Worm (Caenorhabditis elegans) whole organism, L4 larva: ENCODE data around the gene F43G6.17.
A peak's percentile ranks its signal among the peaks of the same experiment; 100 is the strongest.

Experiments
- D1046.2 ChIP-seq: fragments of 200-800 bp; sonication (Bioruptor generic); IDR thresholded peaks from 2 replicates; pipeline ENCODE4 v1.3.6; 2022; ENCODE audit warnings: missing genetic modification characterization, missing compliant biosample characterization
- F10B5.3 ChIP-seq: sonication (generic microtip); optimal IDR thresholded peaks from 2 replicates; lab custom pipeline; 2016; ENCODE audit warnings: mild to moderate bottlenecking, missing genetic modification characterization, missing compliant biosample characterization
- F37D6.2 ChIP-seq: sonication (generic microtip); optimal IDR thresholded peaks from 2 replicates; lab custom pipeline; 2016; ENCODE audit warnings: mild to moderate bottlenecking, missing genetic modification characterization, missing compliant biosample characterization
- F44E2.7 ChIP-seq: fragments of 200-800 bp; sonication (Bioruptor generic); IDR thresholded peaks from 2 replicates; pipeline ENCODE4 v2.1.2; 2022; ENCODE audit warnings: missing genetic modification characterization, missing compliant biosample characterization
- F49E8.2 ChIP-seq: sonication (generic microtip); optimal IDR thresholded peaks from 2 replicates; lab custom pipeline; 2016; ENCODE audit warnings: missing compliant biosample characterization, mild to moderate bottlenecking, missing genetic modification characterization, borderline replicate concordance
- T26A8.4 ChIP-seq: fragments of 200-800 bp; sonication (Bioruptor generic); IDR thresholded peaks from 2 replicates; pipeline ENCODE4 v1.3.6; 2022; ENCODE audit warnings: missing genetic modification characterization, missing compliant biosample characterization
- Y48G9A.11 ChIP-seq: fragments of 200-800 bp; sonication (Bioruptor generic); IDR thresholded peaks from 2 replicates; pipeline ENCODE4 v1.3.6; 2022; ENCODE audit warnings: missing genetic modification reagents, missing genetic modification characterization, missing compliant biosample characterization
- ZK546.5 ChIP-seq, 2 experiments: sonication (generic microtip); optimal IDR thresholded peaks; 2 replicates each; lab custom pipeline; 2017; ENCODE audit warnings: missing biosample characterization in 2 of 2, missing genetic modification characterization in 2 of 2
- ama-1 ChIP-seq: fragments of 150-350 bp; optimal IDR thresholded peaks from 2 replicates; lab custom pipeline; 2014; ENCODE audit warnings: inconsistent platforms, mixed read lengths
- ceh-28 ChIP-seq: fragments of 150-350 bp; optimal IDR thresholded peaks from 2 replicates; lab custom pipeline; 2014; ENCODE audit warnings: missing biosample characterization, missing genetic modification reagents, missing genetic modification characterization
- ceh-32 ChIP-seq: sonication (generic microtip); optimal IDR thresholded peaks from 2 replicates; lab custom pipeline; 2016; ENCODE audit warnings: mild to moderate bottlenecking, missing genetic modification characterization, missing compliant biosample characterization; ENCODE audit not compliant: poor library complexity
- ceh-44 ChIP-seq: fragments of 200-800 bp; sonication (Bioruptor generic); IDR thresholded peaks from 2 replicates; pipeline ENCODE4 v1.3.6; 2022; ENCODE audit warnings: missing genetic modification reagents, missing genetic modification characterization, missing compliant biosample characterization
- ceh-82 ChIP-seq: sonication (generic microtip); optimal IDR thresholded peaks from 2 replicates; lab custom pipeline; 2017; ENCODE audit warnings: missing biosample characterization, missing genetic modification characterization
- cey-2 ChIP-seq: sonication (generic microtip); optimal IDR thresholded peaks from 3 replicates; lab custom pipeline; 2017; ENCODE audit warnings: missing genetic modification characterization, mild to moderate bottlenecking, missing compliant biosample characterization, antibody characterized with exemption, borderline replicate concordance; ENCODE audit not compliant: insufficient read depth
- ctbp-1 ChIP-seq: fragments of 200-800 bp; sonication (Bioruptor generic); IDR thresholded peaks from 2 replicates; pipeline ENCODE4 v1.3.6; 2022; ENCODE audit warnings: missing genetic modification reagents, missing genetic modification characterization, missing compliant biosample characterization
- dmd-9 ChIP-seq: fragments of 200-800 bp; sonication (Bioruptor generic); IDR thresholded peaks from 2 replicates; pipeline ENCODE4 v1.3.6; 2022; ENCODE audit warnings: missing genetic modification reagents, missing genetic modification characterization, missing compliant biosample characterization
- gei-8 ChIP-seq: fragments of 200-800 bp; sonication (Bioruptor generic); optimal IDR thresholded peaks from 2 replicates; lab custom pipeline; 2018; ENCODE audit warnings: mild to moderate bottlenecking, missing genetic modification characterization, missing compliant biosample characterization
- hlh-11 ChIP-seq: fragments of 200-800 bp; sonication (Bioruptor generic); optimal IDR thresholded peaks from 2 replicates; lab custom pipeline; 2018; ENCODE audit warnings: mild to moderate bottlenecking, missing genetic modification characterization, missing compliant biosample characterization
- hlh-30 ChIP-seq: sonication (generic microtip); optimal IDR thresholded peaks from 2 replicates; lab custom pipeline; 2017; ENCODE audit warnings: antibody characterized with exemption, mild to moderate bottlenecking, missing genetic modification characterization, missing compliant biosample characterization; ENCODE audit not compliant: insufficient read depth
- hmg-1.1 ChIP-seq: fragments of 200-800 bp; sonication (Bioruptor generic); IDR thresholded peaks from 2 replicates; pipeline ENCODE4 v1.3.6; 2022; ENCODE audit warnings: missing genetic modification reagents, missing genetic modification characterization, missing compliant biosample characterization
- lin-13 ChIP-seq: fragments of 150-350 bp; optimal IDR thresholded peaks from 2 replicates; lab custom pipeline; 2014; ENCODE audit warnings: missing biosample characterization, missing genetic modification reagents, missing genetic modification characterization
- lin-29 ChIP-seq: fragments of 200-800 bp; sonication (Bioruptor generic); IDR thresholded peaks from 2 replicates; pipeline ENCODE4 v1.3.6; 2022; ENCODE audit warnings: missing genetic modification reagents, missing genetic modification characterization, missing compliant biosample characterization
- lin-39 ChIP-seq: fragments of 150-350 bp; optimal IDR thresholded peaks from 2 replicates; lab custom pipeline; 2014; ENCODE audit warnings: missing biosample characterization, missing genetic modification reagents, missing genetic modification characterization
- madf-5 ChIP-seq, 2 experiments: fragments of 200-800 bp; sonication (Bioruptor generic); IDR thresholded peaks; 2 replicates each; pipeline ENCODE4 v1.3.6; 2022; ENCODE audit warnings: missing compliant biosample characterization in 2 of 2, missing genetic modification characterization in 2 of 2
- mdl-1 ChIP-seq, 2 experiments: fragments of 150-350 bp in 1 of 2; sonication (generic microtip) in 1 of 2; optimal IDR thresholded peaks; 2 replicates each; lab custom pipeline; 2014 to 2017; ENCODE audit warnings: missing biosample characterization in 2 of 2, missing genetic modification characterization in 2 of 2
- mdt-29 ChIP-seq: fragments of 200-800 bp; sonication (Bioruptor generic); IDR thresholded peaks from 2 replicates; pipeline ENCODE4 v1.3.6; 2022; ENCODE audit warnings: missing genetic modification reagents, missing genetic modification characterization, missing compliant biosample characterization
- mes-2 ChIP-seq: sonication (generic microtip); optimal IDR thresholded peaks from 2 replicates; lab custom pipeline; 2016; ENCODE audit warnings: missing genotype, mild to moderate bottlenecking, missing genetic modification characterization, missing compliant biosample characterization; ENCODE audit not compliant: poor library complexity, severe bottlenecking
- mxl-3 ChIP-seq: fragments of 200-800 bp; sonication (Bioruptor generic); optimal IDR thresholded peaks from 2 replicates; lab custom pipeline; 2018; ENCODE audit warnings: mild to moderate bottlenecking, missing genetic modification characterization, missing compliant biosample characterization
- nhr-10 ChIP-seq: fragments of 150-350 bp; optimal IDR thresholded peaks from 2 replicates; lab custom pipeline; 2014; ENCODE audit warnings: missing biosample characterization, missing genetic modification characterization
- nhr-102 ChIP-seq: sonication (generic microtip); optimal IDR thresholded peaks from 2 replicates; lab custom pipeline; 2016; ENCODE audit warnings: mild to moderate bottlenecking, missing genetic modification characterization, moderate library complexity, missing compliant biosample characterization
- nhr-111 ChIP-seq: fragments of 200-800 bp; sonication (Bioruptor generic); optimal IDR thresholded peaks from 2 replicates; lab custom pipeline; 2018; ENCODE audit warnings: mild to moderate bottlenecking, missing genetic modification characterization, missing compliant biosample characterization
- nhr-237 ChIP-seq: sonication (generic microtip); optimal IDR thresholded peaks from 2 replicates; lab custom pipeline; 2017; ENCODE audit warnings: missing biosample characterization, missing genetic modification characterization
- nhr-48 ChIP-seq: sonication (generic microtip); optimal IDR thresholded peaks from 2 replicates; lab custom pipeline; 2016; ENCODE audit warnings: mild to moderate bottlenecking, missing genetic modification characterization, missing compliant biosample characterization
- nhr-6 ChIP-seq: fragments of 150-350 bp; optimal IDR thresholded peaks from 2 replicates; lab custom pipeline; 2014; ENCODE audit warnings: missing biosample characterization, missing genetic modification characterization
- pha-4 ChIP-seq, 2 experiments: fragments of 150-350 bp in 1 of 2; fragments of 200-800 bp in 1 of 2; sonication (Bioruptor generic) in 1 of 2; IDR thresholded peaks in 1 of 2; optimal IDR thresholded peaks in 1 of 2; 2 replicates each; pipeline versions ENCODE4 v1.3.6 to Lab custom; 2014 to 2022; ENCODE audit warnings: missing genetic modification characterization in 2 of 2, missing genetic modification reagents in 2 of 2, missing biosample characterization in 1 of 2, missing compliant biosample characterization in 1 of 2
- pqm-1 ChIP-seq: sonication (generic microtip); optimal IDR thresholded peaks from 2 replicates; lab custom pipeline; 2017; ENCODE audit warnings: missing biosample characterization, missing genetic modification characterization
- rbr-2 ChIP-seq: sonication (generic microtip); optimal IDR thresholded peaks from 2 replicates; lab custom pipeline; 2016; ENCODE audit warnings: missing genotype, missing genetic modification characterization, missing compliant biosample characterization
- saeg-2 ChIP-seq: fragments of 200-800 bp; sonication (Bioruptor generic); IDR thresholded peaks from 2 replicates; pipeline ENCODE4 v1.3.6; 2022; ENCODE audit warnings: missing genetic modification reagents, missing genetic modification characterization, missing compliant biosample characterization
- set-16 ChIP-seq: fragments of 200-800 bp; sonication (Bioruptor generic); IDR thresholded peaks from 2 replicates; pipeline ENCODE4 v1.3.6; 2022; ENCODE audit warnings: missing genetic modification reagents, missing genetic modification characterization, missing compliant biosample characterization
- unc-62 ChIP-seq, 3 experiments: fragments of 150-350 bp in 1 of 3; sonication (generic microtip); optimal IDR thresholded peaks in 2 of 3; peaks in 1 of 3; 1 replicate in 1 of 3; 2 replicates in 2 of 3; lab custom pipeline; 2014 to 2017; ENCODE audit warnings: missing biosample characterization in 3 of 3, missing genetic modification characterization in 3 of 3, missing genetic modification reagents in 3 of 3, missing genotype in 1 of 3
- zip-11 ChIP-seq: fragments of 200-800 bp; sonication (Bioruptor generic); IDR thresholded peaks from 2 replicates; pipeline ENCODE4 v1.3.6; 2022; ENCODE audit warnings: missing genetic modification characterization, missing compliant biosample characterization
- ztf-7 ChIP-seq: fragments of 150-350 bp; optimal IDR thresholded peaks from 2 replicates; lab custom pipeline; 2014; ENCODE audit warnings: missing biosample characterization, missing genetic modification characterization

F43G6.17 gene

DNA sequence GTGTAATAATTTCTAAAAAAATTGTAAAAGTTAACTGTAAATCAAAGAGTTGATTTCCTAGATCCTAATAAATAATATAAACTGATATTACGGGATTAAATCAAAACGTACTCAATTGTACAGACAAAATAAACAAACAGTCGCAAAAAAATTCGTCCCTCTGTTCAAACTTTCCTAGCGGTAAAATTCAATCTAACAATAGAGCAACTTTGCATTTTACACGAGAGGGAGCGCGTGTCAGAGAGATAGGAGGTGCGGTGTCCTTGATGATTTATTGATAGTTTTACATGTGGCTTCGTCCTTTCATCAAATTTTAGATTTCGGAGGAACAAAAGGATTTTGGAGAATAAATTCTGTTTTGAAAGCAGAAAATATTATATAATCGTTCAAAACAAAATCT is 28.1 kb downstream of the F43G6.17 start (continued):
- no peak for TF ChIP-seq ceh-44 (GFP tag; lab: Robert Waterston, UW)
- no peak for TF ChIP-seq madf-5 (GFP tag; IDR thresholded peaks at IDR 0.05; lab: Robert Waterston, UW)
- TF ChIP-seq cey-2: no peak
- TF ChIP-seq lin-39 (tag; lab: Kevin White, UChicago): no peak
- no peak for TF ChIP-seq rbr-2 (tag; lab: Kevin White, UChicago)
- no peak for TF ChIP-seq nhr-10 (tag; lab: Kevin White, UChicago)
- no peak for TF ChIP-seq ama-1 (lab: Kevin White, UChicago)
- no peak for TF ChIP-seq zip-11 (GFP tag; lab: Robert Waterston, UW)
- no peak for TF ChIP-seq lin-13 (GFP tag; lab: Kevin White, UChicago)
- TF ChIP-seq pqm-1 (tag; lab: Kevin White, UChicago): peak; percentile 32
- TF ChIP-seq unc-62 (GFP tag; optimal IDR thresholded peaks at IDR 0.05 in 1 of 2; lab: Kevin White, UChicago): peak in 1 of 2 experiments; percentile 95
- no peak for TF ChIP-seq unc-62 (tag; optimal IDR thresholded peaks at IDR 0.05; lab: Kevin White, UChicago)
- TF ChIP-seq nhr-6 (tag; lab: Kevin White, UChicago): peak; percentile 35
- no peak for TF ChIP-seq nhr-111 (GFP tag; lab: Kevin White, UChicago)
- no peak for TF ChIP-seq set-16 (GFP tag; lab: Robert Waterston, UW)
- TF ChIP-seq gei-8: no peak
- peak; percentile 63 for TF ChIP-seq mes-2 (tag; lab: Kevin White, UChicago)
- TF ChIP-seq lin-29 (GFP tag; lab: Robert Waterston, UW): no peak
- TF ChIP-seq mdl-1 (tag; optimal IDR thresholded peaks at IDR 0.05; lab: Kevin White, UChicago): peak in 1 of 2 experiments; percentile 60

ce11 chrII:11832475-11832874 is 29.9 kb downstream of the F43G6.17 start, which contains the start of gene clec-144:
TSS of gene clec-144 (minus strand) at chrII:11832575.
- no peak for TF ChIP-seq cey-2
- no peak for TF ChIP-seq gei-8
- peak in 1 of 2 experiments; percentile 37 for TF ChIP-seq unc-62 (GFP tag; optimal IDR thresholded peaks at IDR 0.05 in 1 of 2; lab: Kevin White, UChicago)
- no peak for TF ChIP-seq unc-62 (tag; optimal IDR thresholded peaks at IDR 0.05; lab: Kevin White, UChicago)

DNA sequence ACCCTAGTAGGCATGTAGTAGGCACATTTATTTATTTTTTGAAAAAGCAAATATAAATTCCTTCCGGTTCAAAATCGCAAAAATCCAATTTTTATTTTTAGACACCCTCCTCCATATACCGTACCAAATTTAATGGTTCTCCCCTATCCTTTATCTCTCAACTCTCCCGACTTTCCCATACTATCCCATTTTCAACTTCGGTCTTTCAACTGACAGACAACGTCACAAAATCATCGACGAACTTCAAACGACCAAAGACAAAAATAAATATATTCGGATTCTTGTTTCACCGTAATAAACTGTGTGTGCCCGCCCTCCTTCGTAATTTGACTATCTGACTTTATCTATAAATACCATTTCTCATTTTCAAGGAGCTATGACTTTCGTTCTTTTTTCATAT is 32.7 kb downstream of the F43G6.17 start, which contains the start of gene T27D12.6:
T27D12.6 (plus strand) TSS at position 301 of the 400 bp plus-strand sequence.
- TF ChIP-seq T26A8.4 (GFP tag; lab: Robert Waterston, UW): no peak
- no peak for TF ChIP-seq nhr-102 (tag; lab: Kevin White, UChicago)
- no peak for TF ChIP-seq nhr-237 (tag; lab: Kevin White, UChicago)
- TF ChIP-seq hlh-11: no peak
- TF ChIP-seq F37D6.2 (tag; lab: Kevin White, UChicago): no peak
- no peak for TF ChIP-seq zip-11 (GFP tag; lab: Robert Waterston, UW)
- no peak for TF ChIP-seq ceh-28
- TF ChIP-seq pha-4 (GFP tag; IDR thresholded peaks at IDR 0.05; lab: Robert Waterston, UW): no peak
- no peak for TF ChIP-seq pha-4 (tag; optimal IDR thresholded peaks at IDR 0.05; lab: Kevin White, UChicago)
- TF ChIP-seq saeg-2 (GFP tag; lab: Robert Waterston, UW): no peak
- no peak for TF ChIP-seq dmd-9 (GFP tag; lab: Robert Waterston, UW)
- TF ChIP-seq ceh-32 (tag; lab: Kevin White, UChicago): no peak
- no peak for TF ChIP-seq ceh-82 (tag; lab: Kevin White, UChicago)
- no peak for TF ChIP-seq ctbp-1 (GFP tag; lab: Robert Waterston, UW)
- no peak for TF ChIP-seq nhr-111 (GFP tag; lab: Kevin White, UChicago)
- TF ChIP-seq ZK546.5 (tag; optimal IDR thresholded peaks at IDR 0.05; lab: Kevin White, UChicago): no peak
- TF ChIP-seq lin-13 (GFP tag; lab: Kevin White, UChicago): no peak
- TF ChIP-seq D1046.2 (GFP tag; lab: Robert Waterston, UW): no peak

- TF ChIP-seq cey-2: no peak
- no peak for TF ChIP-seq ama-1 (lab: Kevin White, UChicago)
- peak; percentile 12 for TF ChIP-seq mxl-3
- peak; percentile 83 for TF ChIP-seq hlh-11
- peak; percentile 49 to 71 for TF ChIP-seq mdl-1 (tag; optimal IDR thresholded peaks at IDR 0.05; lab: Kevin White, UChicago)
- no peak for TF ChIP-seq Y48G9A.11 (GFP tag; lab: Robert Waterston, UW)
- TF ChIP-seq ztf-7 (tag; lab: Kevin White, UChicago): no peak
- TF ChIP-seq nhr-48 (tag; lab: Kevin White, UChicago): peak; percentile 76
- TF ChIP-seq hmg-1.1 (GFP tag; lab: Robert Waterston, UW): no peak
- TF ChIP-seq mdt-29 (GFP tag; lab: Robert Waterston, UW): no peak
- TF ChIP-seq hlh-30 (tag; lab: Kevin White, UChicago): peak; percentile 29
- peak; percentile 51 for TF ChIP-seq gei-8
- TF ChIP-seq F44E2.7 (GFP tag; lab: Robert Waterston, UW): no peak
- TF ChIP-seq lin-13 (GFP tag; lab: Kevin White, UChicago): no peak
- TF ChIP-seq F10B5.3 (tag; lab: Kevin White, UChicago): no peak
- no peak for TF ChIP-seq F49E8.2 (tag; lab: Kevin White, UChicago)
Observed at ce11 chrII:11836554-11837218, 34.1 kb downstream of the F43G6.17 start.
